Fruit fly (Drosophila melanogaster): ENCODE data around the gene dnk.

dnk gene

DNA sequence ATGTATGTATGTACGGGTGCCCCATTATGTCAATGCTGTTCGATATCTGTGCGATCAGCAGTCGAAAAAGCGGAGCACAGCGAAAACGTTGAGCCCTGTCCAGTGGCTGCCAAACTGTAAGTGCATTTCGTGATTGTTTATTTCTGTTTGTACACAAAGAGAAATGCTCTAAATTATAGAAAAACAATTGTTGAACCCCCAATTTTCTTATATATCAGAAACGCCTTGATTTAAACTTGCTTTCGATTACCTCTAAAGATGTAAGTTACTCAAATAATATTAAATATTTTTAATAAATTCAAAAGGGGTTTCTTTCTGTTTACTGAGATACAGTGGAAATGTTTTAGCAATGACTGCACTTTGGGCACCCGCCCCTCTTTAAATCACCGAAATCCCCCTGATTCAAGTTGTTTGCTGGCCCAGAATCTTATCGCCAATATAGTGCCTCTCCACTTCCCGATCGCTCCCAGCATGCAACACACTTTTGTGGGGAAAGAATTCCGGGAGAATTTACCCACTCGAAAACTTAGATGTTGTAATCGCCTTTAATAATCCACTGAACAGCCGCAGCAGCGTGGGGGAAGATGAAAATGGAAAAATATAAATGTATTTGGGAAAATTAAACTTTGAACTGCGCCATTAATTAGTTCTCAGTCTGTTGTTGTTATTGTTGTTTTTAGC, 34.1 kb downstream of the dnk start (continued):
- TF ChIP-seq bab2 (GFP tag; optimal IDR thresholded peaks at IDR 0.05) (no peak), dati (GFP tag; IDR thresholded peaks at IDR 0.05) (0 out of 2 replicates have a peak, but pooled peaks have one; percentile 35), CG5245 (GFP tag; optimal IDR thresholded peaks at IDR 0.05) (peak; percentile 2), CG2875 (GFP tag; optimal IDR thresholded peaks at IDR 0.05) (peak; percentile 58), CG13775 (GFP tag; optimal IDR thresholded peaks at IDR 0.05) (peak; percentile 28), CG17359 (tag; optimal IDR thresholded peaks at IDR 0.05) (peak; percentile 71), ken (GFP tag; IDR thresholded peaks at IDR 0.05) (0 out of 3 replicates have a peak, but pooled peaks have one; percentile 43), CG2116 (GFP tag; optimal IDR thresholded peaks at IDR 0.05) (no peak), CG17361 (GFP tag; IDR thresholded peaks at IDR 0.05) (peak; percentile 70; the same call in 2 of the 3 replicates), ap (GFP tag; IDR thresholded peaks at IDR 0.05) (0 out of 2 replicates have a peak, but pooled peaks have one; percentile 5)

DNA sequence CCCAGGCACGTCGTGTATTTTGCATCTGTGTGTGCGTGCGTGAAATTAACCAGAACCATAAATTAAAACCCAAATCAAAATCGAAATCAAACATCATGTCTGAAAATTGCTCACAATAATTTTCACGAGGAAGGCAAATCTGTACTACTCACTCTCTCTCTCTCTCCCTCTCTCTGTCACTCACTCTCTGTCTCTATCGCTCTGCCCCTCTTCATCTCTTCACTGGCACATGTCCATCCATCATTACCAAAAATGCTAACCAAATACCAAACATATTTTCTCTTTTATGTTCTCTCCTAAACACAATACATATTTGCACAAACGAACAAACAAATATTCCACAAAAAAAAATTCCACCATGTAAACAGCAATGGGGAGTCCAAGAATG, 34.6 kb downstream of the dnk start:
- TF ChIP-seq sd (tag; optimal IDR thresholded peaks at IDR 0.05) (peak; percentile 67), Trl (optimal IDR thresholded peaks at IDR 0.05) (peak in 1 of 2 experiments; percentile 57), Trl (GFP tag; optimal IDR thresholded peaks at IDR 0.05) (no peak), tup (GFP tag; optimal IDR thresholded peaks at IDR 0.05) (no peak), slp2 (GFP tag; optimal IDR thresholded peaks at IDR 0.05) (no peak), CG5953 (GFP tag; IDR thresholded peaks at IDR 0.05) (no peak), sens (GFP tag) (peak; percentile 60), Rx (GFP tag; IDR thresholded peaks at IDR 0.05) (no peak)

DNA sequence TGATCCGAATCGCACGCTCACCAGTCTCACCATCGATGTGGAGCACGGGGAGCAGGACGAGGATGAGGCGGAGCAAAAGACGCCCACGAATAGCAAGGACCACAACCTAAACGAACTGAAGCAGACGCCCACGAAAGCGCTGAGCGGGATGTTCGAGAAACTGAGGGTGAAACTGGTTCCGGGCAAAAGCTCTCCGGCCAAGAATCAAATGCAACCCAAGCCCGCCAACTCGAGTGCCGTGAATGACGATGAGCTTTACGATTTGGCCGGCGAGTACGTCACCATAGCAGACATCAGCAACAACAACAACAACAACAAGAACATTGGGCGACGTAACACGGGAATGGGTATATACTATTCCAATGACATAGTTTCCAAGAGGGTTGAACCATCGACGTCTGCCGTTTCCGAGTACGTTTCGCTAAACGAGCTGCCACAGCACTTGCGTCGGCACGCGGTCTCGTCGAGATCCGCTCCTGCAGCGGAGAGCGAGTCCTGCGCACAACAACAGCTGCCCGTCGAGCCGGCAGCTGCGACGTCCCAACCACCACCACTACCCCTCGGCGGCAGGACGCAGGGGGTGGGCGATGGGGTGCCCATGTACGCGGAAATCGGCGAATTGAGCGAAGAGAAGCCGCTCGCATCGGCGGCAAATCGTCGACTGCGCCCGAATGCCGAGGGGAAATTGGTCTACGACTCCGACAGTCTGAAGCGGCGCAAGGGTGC, 36.7 kb downstream of the dnk start:
- TF ChIP-seq Oaz (GFP tag; IDR thresholded peaks at IDR 0.05) (no peak), CG15601 (tag; optimal IDR thresholded peaks at IDR 0.05) (no peak), E2f2 (GFP tag; IDR thresholded peaks at IDR 0.05) (peak; percentile 64), Sox102F (GFP tag; optimal IDR thresholded peaks at IDR 0.05) (no peak), pzg (GFP tag; optimal IDR thresholded peaks at IDR 0.05) (peak; percentile 26), inv (GFP tag; IDR thresholded peaks at IDR 0.05; ENCODE audit: partially characterized antibody) (no peak), sd (tag; optimal IDR thresholded peaks at IDR 0.05) (peak; percentile 36), ase (GFP tag; IDR thresholded peaks at IDR 0.05) (peak; percentile 53; the same call in 1 of the 3 replicates), B-H2 (GFP tag; optimal IDR thresholded peaks at IDR 0.05) (no peak), crp (GFP tag; optimal IDR thresholded peaks at IDR 0.05) (no peak), Dll (GFP tag; IDR thresholded peaks at IDR 0.05; ENCODE audit: partially characterized antibody) (peak; percentile 41; the same call in 1 of the 4 replicates), CG1024 (GFP tag; IDR thresholded peaks at IDR 0.05) (no peak), Bgb (GFP tag; IDR thresholded peaks at IDR 0.05; ENCODE audit: partially characterized antibody) (peak; percentile 34; the same call in 1 of the 2 replicates), Ptx1 (GFP tag; IDR thresholded peaks at IDR 0.05) (no peak), scrt (GFP tag; optimal IDR thresholded peaks at IDR 0.05) (peak; percentile 7), Mes4 (GFP tag; optimal IDR thresholded peaks at IDR 0.05) (no peak), CG12155 (GFP tag; optimal IDR thresholded peaks at IDR 0.05) (peak; percentile 25), row (GFP tag; IDR thresholded peaks at IDR 0.05) (peak; percentile 42; the same call in 2 of the 3 replicates), Stat92E (GFP tag; optimal IDR thresholded peaks at IDR 0.05) (no peak), Rfx (GFP tag; IDR thresholded peaks at IDR 0.05) (peak; percentile 47), CG4360 (GFP tag; IDR thresholded peaks at IDR 0.05) (peak; percentile 87), fd96Cb (tag; optimal IDR thresholded peaks at IDR 0.05) (no peak), Dp (GFP tag; optimal IDR thresholded peaks at IDR 0.05) (peak; percentile 49), CG10209 (GFP tag; optimal IDR thresholded peaks at IDR 0.05) (no peak), pita (GFP tag; optimal IDR thresholded peaks at IDR 0.05) (peak; percentile 18), nom (GFP tag; optimal IDR thresholded peaks at IDR 0.05) (no peak), CG3995 (GFP tag; optimal IDR thresholded peaks at IDR 0.05) (no peak), CG34224 (GFP tag; IDR thresholded peaks at IDR 0.05; ENCODE audit: partially characterized antibody) (0 out of 3 replicates have a peak, but pooled peaks have one; percentile 9)

Measured in whole organism, embryonic.